Worm (Caenorhabditis elegans) whole organism, L3 larva: ENCODE results near the gene C02F5.14.

Experiments used
- ama-1 ChIP-seq: fragments of 150-350 bp; optimal IDR thresholded peaks from 2 replicates; lab custom pipeline; 2018
- ceh-16 ChIP-seq: sonication (generic microtip); optimal IDR thresholded peaks from 2 replicates; lab custom pipeline; 2017; ENCODE audit warnings: missing biosample characterization, missing genetic modification characterization
- ceh-28 ChIP-seq: fragments of 150-350 bp; optimal IDR thresholded peaks from 2 replicates; lab custom pipeline; 2014; ENCODE audit warnings: missing biosample characterization, missing genetic modification reagents, missing genetic modification characterization
- ceh-82 ChIP-seq: fragments of 150-350 bp; optimal IDR thresholded peaks from 2 replicates; lab custom pipeline; 2014; ENCODE audit warnings: missing biosample characterization, missing genetic modification characterization
- ceh-9 ChIP-seq: sonication (generic microtip); optimal IDR thresholded peaks from 2 replicates; lab custom pipeline; 2018; ENCODE audit warnings: missing biosample characterization, missing genetic modification characterization
- egl-27 ChIP-seq: sonication (generic microtip); optimal IDR thresholded peaks from 4 replicates; lab custom pipeline; 2017; ENCODE audit warnings: missing biosample characterization, missing genetic modification reagents, missing genetic modification characterization
- egl-5 ChIP-seq: fragments of 150-350 bp; optimal IDR thresholded peaks from 2 replicates; lab custom pipeline; 2017; ENCODE audit warnings: missing biosample characterization, missing genetic modification reagents, missing genetic modification characterization, inconsistent platforms
- elt-1 ChIP-seq: fragments of 150-350 bp; optimal IDR thresholded peaks from 2 replicates; lab custom pipeline; 2014; ENCODE audit warnings: missing biosample characterization, missing genetic modification characterization
- elt-2 ChIP-seq: sonication (generic microtip); optimal IDR thresholded peaks from 2 replicates; lab custom pipeline; 2016; ENCODE audit warnings: missing genetic modification reagents, mild to moderate bottlenecking, missing genetic modification characterization, missing compliant biosample characterization
- elt-3 ChIP-seq, 3 experiments: fragments of 150-350 bp in 1 of 3; sonication (generic microtip) in 2 of 3; optimal IDR thresholded peaks; 2 replicates in 2 of 3; 4 replicates in 1 of 3; lab custom pipeline; 2014 to 2017; ENCODE audit warnings: missing biosample characterization in 3 of 3, missing genetic modification characterization in 3 of 3
- eor-1 ChIP-seq, 2 experiments: fragments of 150-350 bp; optimal IDR thresholded peaks; 2 replicates each; lab custom pipeline; 2014 to 2018; ENCODE audit warnings: missing biosample characterization in 2 of 2, missing genetic modification characterization in 2 of 2
- fkh-10 ChIP-seq: sonication (generic microtip); optimal IDR thresholded peaks from 2 replicates; lab custom pipeline; 2017; ENCODE audit warnings: missing biosample characterization, missing genetic modification reagents, missing genetic modification characterization
- fkh-2 ChIP-seq: fragments of 150-350 bp; optimal IDR thresholded peaks from 2 replicates; lab custom pipeline; 2014; ENCODE audit warnings: missing biosample characterization, missing genetic modification reagents, missing genetic modification characterization
- fos-1 ChIP-seq: fragments of 150-350 bp; optimal IDR thresholded peaks from 2 replicates; lab custom pipeline; 2014; ENCODE audit warnings: missing biosample characterization, missing genetic modification characterization
- jun-1 ChIP-seq: fragments of 150-350 bp; optimal IDR thresholded peaks from 2 replicates; lab custom pipeline; 2014; ENCODE audit warnings: missing biosample characterization, missing genetic modification reagents, missing genetic modification characterization
- lin-39 ChIP-seq: fragments of 150-350 bp; optimal IDR thresholded peaks from 2 replicates; lab custom pipeline; 2018; ENCODE audit warnings: missing biosample characterization, missing genetic modification reagents, missing genetic modification characterization
- mml-1 ChIP-seq: fragments of 150-350 bp; sonication (generic microtip); optimal IDR thresholded peaks from 3 replicates; lab custom pipeline; 2014; ENCODE audit warnings: missing biosample characterization, missing genetic modification characterization
- nfya-1 ChIP-seq: sonication (generic microtip); optimal IDR thresholded peaks from 2 replicates; lab custom pipeline; 2017; ENCODE audit warnings: missing genetic modification characterization, mild to moderate bottlenecking, missing compliant biosample characterization, antibody characterized with exemption, moderate library complexity; ENCODE audit not compliant: insufficient read depth
- nhr-11 ChIP-seq: fragments of 150-350 bp; optimal IDR thresholded peaks from 2 replicates; lab custom pipeline; 2014; ENCODE audit warnings: missing biosample characterization, missing genetic modification characterization
- nhr-23 ChIP-seq: fragments of 150-350 bp; optimal IDR thresholded peaks from 2 replicates; lab custom pipeline; 2014; ENCODE audit warnings: missing biosample characterization, missing genetic modification reagents, missing genetic modification characterization
- nhr-237 ChIP-seq: fragments of 150-350 bp; optimal IDR thresholded peaks from 2 replicates; lab custom pipeline; 2014; ENCODE audit warnings: missing biosample characterization, missing genetic modification characterization
- nhr-25 ChIP-seq: sonication (generic microtip); optimal IDR thresholded peaks from 2 replicates; lab custom pipeline; 2017; ENCODE audit warnings: missing biosample characterization, missing genetic modification characterization
- nhr-28 ChIP-seq: fragments of 150-350 bp; optimal IDR thresholded peaks from 2 replicates; lab custom pipeline; 2014; ENCODE audit warnings: missing biosample characterization, missing genetic modification characterization
- nhr-43 ChIP-seq: sonication (generic microtip); optimal IDR thresholded peaks from 2 replicates; lab custom pipeline; 2016; ENCODE audit warnings: mild to moderate bottlenecking, missing genetic modification characterization, missing compliant biosample characterization; ENCODE audit not compliant: poor library complexity, severe bottlenecking
- nhr-67 ChIP-seq: fragments of 150-350 bp; optimal IDR thresholded peaks from 2 replicates; lab custom pipeline; 2014; ENCODE audit warnings: missing biosample characterization, missing genetic modification characterization
- nhr-76 ChIP-seq: fragments of 150-350 bp; sonication (generic microtip); optimal IDR thresholded peaks from 5 replicates; lab custom pipeline; 2014; ENCODE audit warnings: missing biosample characterization, missing genetic modification characterization
- nhr-77 ChIP-seq: fragments of 150-350 bp; optimal IDR thresholded peaks from 2 replicates; lab custom pipeline; 2014; ENCODE audit warnings: missing biosample characterization, missing genetic modification characterization
- pha-4 ChIP-seq: fragments of 150-350 bp; optimal IDR thresholded peaks from 2 replicates; lab custom pipeline; 2014; ENCODE audit warnings: missing biosample characterization, missing genetic modification reagents, missing genetic modification characterization
- pqm-1 ChIP-seq: fragments of 150-350 bp; optimal IDR thresholded peaks from 2 replicates; lab custom pipeline; 2017; ENCODE audit warnings: missing biosample characterization, missing genetic modification characterization, inconsistent platforms
- sea-2 ChIP-seq: fragments of 150-350 bp; sonication (generic microtip); optimal IDR thresholded peaks from 4 replicates; lab custom pipeline; 2014; ENCODE audit warnings: missing biosample characterization, missing genetic modification reagents, missing genetic modification characterization
- skn-1 ChIP-seq: fragments of 150-350 bp; optimal IDR thresholded peaks from 2 replicates; lab custom pipeline; 2014; ENCODE audit warnings: missing biosample characterization, missing genetic modification characterization
- unc-39 ChIP-seq: sonication (generic microtip); optimal IDR thresholded peaks from 4 replicates; lab custom pipeline; 2017; ENCODE audit warnings: missing biosample characterization, missing genetic modification characterization
- unc-62 ChIP-seq: fragments of 150-350 bp; sonication (generic microtip); optimal IDR thresholded peaks from 4 replicates; lab custom pipeline; 2014; ENCODE audit warnings: missing biosample characterization, missing genetic modification reagents, missing genetic modification characterization

C02F5.14 gene

ce11 chrIII:8237827-8238226 is 2.5 kb upstream of the C02F5.14 start, which contains the start of gene tsp-2:
Gene tsp-2 (minus strand): TSS chrIII:8237935.
- TF ChIP-seq ceh-9 (tag; lab: Kevin White, UChicago) (no peak), pqm-1 (tag; lab: Kevin White, UChicago) (peak; percentile 86), pha-4 (tag; lab: Kevin White, UChicago) (peak; percentile 69), mml-1 (tag; lab: Kevin White, UChicago) (no peak), elt-2 (tag; lab: Kevin White, UChicago) (peak; percentile 86), jun-1 (tag; lab: Kevin White, UChicago) (peak; percentile 49), ceh-28 (no peak)
- TF ChIP-seq, all 47 proteins: peak for 4

ce11 chrIII:8235880-8236279 is 566 bp upstream of the C02F5.14 start, which contains the start of gene C02F5.5:
Gene C02F5.5 (plus strand): TSS chrIII:8236180.
- TF ChIP-seq lin-39 (tag; lab: Kevin White, UChicago) (no peak), ceh-9 (tag; lab: Kevin White, UChicago) (no peak), nhr-11 (tag; lab: Kevin White, UChicago) (no peak), jun-1 (tag; lab: Kevin White, UChicago) (no peak), ceh-82 (tag; lab: Kevin White, UChicago) (no peak), skn-1 (tag; lab: Kevin White, UChicago) (no peak), pqm-1 (tag; lab: Kevin White, UChicago) (no peak), nhr-77 (tag; lab: Kevin White, UChicago) (no peak), nhr-76 (tag; lab: Kevin White, UChicago) (no peak), elt-2 (tag; lab: Kevin White, UChicago) (no peak), ceh-16 (tag; lab: Kevin White, UChicago) (no peak), eor-1 (tag; optimal IDR thresholded peaks at IDR 0.05; lab: Kevin White, UChicago) (no peak), nhr-237 (no peak), nhr-67 (tag; lab: Kevin White, UChicago) (no peak), fkh-10 (GFP tag; lab: Kevin White, UChicago) (no peak), fos-1 (tag; lab: Kevin White, UChicago) (no peak), elt-1 (tag; lab: Kevin White, UChicago) (no peak), elt-3 (tag; optimal IDR thresholded peaks at IDR 0.05; lab: Kevin White, UChicago) (no peak), egl-27 (tag; lab: Kevin White, UChicago) (no peak)

- no peak for TF ChIP-seq unc-62 (GFP tag; lab: Kevin White, UChicago)
- no peak for TF ChIP-seq fkh-10 (GFP tag; lab: Kevin White, UChicago)
- TF ChIP-seq nhr-237, result no peak
- TF ChIP-seq skn-1 (tag; lab: Kevin White, UChicago), result no peak
- peak; percentile 29 for TF ChIP-seq nhr-23 (tag; lab: Kevin White, UChicago)
- no peak for TF ChIP-seq ceh-82 (tag; lab: Kevin White, UChicago)
- no peak for TF ChIP-seq nhr-11 (tag; lab: Kevin White, UChicago)
- TF ChIP-seq unc-39, result no peak
- TF ChIP-seq ceh-16 (tag; lab: Kevin White, UChicago), result no peak
- peak; percentile 28 for TF ChIP-seq pha-4 (tag; lab: Kevin White, UChicago)
Measured at ce11 chrIII:8232634-8233033, 2.7 kb downstream of the C02F5.14 start, which contains the start of gene henn-1. Gene henn-1 (plus strand): TSS chrIII:8232651.

- TF ChIP-seq nhr-76 (tag; lab: Kevin White, UChicago) (no peak), ama-1 (no peak), pha-4 (tag; lab: Kevin White, UChicago) (no peak), fkh-10 (GFP tag; lab: Kevin White, UChicago) (no peak), nfya-1 (tag; lab: Kevin White, UChicago) (peak; percentile 12), fos-1 (tag; lab: Kevin White, UChicago) (no peak), nhr-11 (tag; lab: Kevin White, UChicago) (peak; percentile 32), eor-1 (tag; optimal IDR thresholded peaks at IDR 0.05; lab: Kevin White, UChicago) (no peak), fkh-2 (tag; lab: Kevin White, UChicago) (no peak)
Measured at ce11 chrIII:8229480-8229879, 5.8 kb downstream of the C02F5.14 start.

ce11 chrIII:8228916-8229315 is 6.4 kb downstream of the C02F5.14 start:
- TF ChIP-seq nhr-25 (tag; lab: Kevin White, UChicago) (peak; percentile 48), mml-1 (tag; lab: Kevin White, UChicago) (no peak), ceh-28 (no peak), fkh-2 (tag; lab: Kevin White, UChicago) (no peak), nhr-23 (tag; lab: Kevin White, UChicago) (peak; percentile 2), skn-1 (tag; lab: Kevin White, UChicago) (no peak), unc-39 (no peak), egl-5 (peak; percentile 25), nhr-43 (tag; lab: Kevin White, UChicago) (no peak), nhr-237 (no peak), lin-39 (tag; lab: Kevin White, UChicago) (no peak), sea-2 (no peak), nhr-28 (no peak), fos-1 (tag; lab: Kevin White, UChicago) (no peak)
